Fruit fly (Drosophila melanogaster): ENCODE data around the gene CG8012.

CG8012 gene

dm6 chr3L:8186627-8187396, 28.3 kb upstream of the CG8012 start, which contains the start of the genes ERR and Atg18a (continued):
- no peak for TF ChIP-seq Dfd (GFP tag; optimal IDR thresholded peaks at IDR 0.05)
- peak; percentile 86 for TF ChIP-seq Sp1 (GFP tag; optimal IDR thresholded peaks at IDR 0.05)
- peak; percentile 76 for TF ChIP-seq psq (GFP tag; optimal IDR thresholded peaks at IDR 0.05)

DNA sequence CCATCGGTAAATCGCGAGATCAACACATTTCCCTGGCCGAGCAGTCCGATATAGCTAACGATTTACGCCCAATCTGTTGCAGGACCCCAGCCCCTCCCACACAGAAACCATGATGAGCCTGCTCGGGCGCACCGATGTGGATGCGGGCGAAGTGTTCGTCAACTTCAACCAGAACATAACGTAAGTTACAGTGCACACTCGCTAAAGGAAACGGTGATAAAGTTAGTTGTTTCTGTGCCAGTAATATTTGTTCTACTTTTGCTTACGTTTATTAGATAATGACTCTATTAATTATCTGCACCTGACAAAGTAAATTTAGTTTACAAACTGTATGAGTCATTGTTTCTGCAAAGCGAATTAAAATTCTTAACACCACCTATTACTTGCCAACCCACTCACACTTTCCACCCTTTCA, 27.7 kb upstream of the CG8012 start:
- TF ChIP-seq GATAd (GFP tag; optimal IDR thresholded peaks at IDR 0.05) (no peak), Rel (GFP tag; optimal IDR thresholded peaks at IDR 0.05) (no peak), Rel (tag; optimal IDR thresholded peaks at IDR 0.05) (no peak), sage (GFP tag; optimal IDR thresholded peaks at IDR 0.05) (no peak), brk (GFP tag; optimal IDR thresholded peaks at IDR 0.05) (no peak), woc (GFP tag; optimal IDR thresholded peaks at IDR 0.05) (no peak), dl (GFP tag; optimal IDR thresholded peaks at IDR 0.05; ENCODE audit: insufficient read depth in 1 of 2, partially characterized antibody in 2 of 2) (no peak), psq (GFP tag; optimal IDR thresholded peaks at IDR 0.05) (no peak), HLH106 (tag; optimal IDR thresholded peaks at IDR 0.05) (no peak), dmrt93B (GFP tag; optimal IDR thresholded peaks at IDR 0.05) (no peak)

DNA sequence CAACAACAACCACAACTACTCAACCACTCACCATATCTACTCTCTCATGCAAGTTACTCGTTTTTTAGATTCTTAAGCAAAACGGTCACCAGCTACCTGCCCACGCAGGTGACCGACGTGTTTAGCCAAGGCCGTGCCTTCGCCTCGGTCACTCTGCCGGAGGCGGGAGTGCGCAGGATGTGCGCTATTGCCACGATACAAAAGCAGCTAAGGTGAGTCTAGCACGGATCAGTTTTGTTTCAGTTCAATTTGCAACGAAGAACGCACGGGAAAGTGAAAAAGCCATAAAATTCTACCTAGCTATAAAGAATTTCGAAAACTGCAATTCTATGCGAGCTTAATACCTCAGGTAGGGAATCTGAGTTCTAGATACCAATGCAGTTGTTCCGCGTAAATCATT, 25.8 kb upstream of the CG8012 start:
- TF ChIP-seq Myc (optimal IDR thresholded peaks at IDR 0.05) (no peak), dsf (GFP tag; optimal IDR thresholded peaks at IDR 0.05; ENCODE audit: borderline replicate concordance) (no peak), dl (GFP tag; optimal IDR thresholded peaks at IDR 0.05; ENCODE audit: insufficient read depth in 1 of 2, partially characterized antibody in 2 of 2) (no peak), Mio (GFP tag; optimal IDR thresholded peaks at IDR 0.05) (no peak)

dm6 chr3L:8191042-8191613, 24.0 kb upstream of the CG8012 start, which contains the start of gene MED24:
TSS of gene MED24 (plus strand) at chr3L:8191270.
- TF ChIP-seq Vsx2 (GFP tag; optimal IDR thresholded peaks at IDR 0.05; ENCODE audit: partially characterized antibody) (no peak), OdsH (GFP tag; optimal IDR thresholded peaks at IDR 0.05) (no peak), Myc (optimal IDR thresholded peaks at IDR 0.05) (no peak), rgr (GFP tag; optimal IDR thresholded peaks at IDR 0.05) (peak; percentile 35)

DNA sequence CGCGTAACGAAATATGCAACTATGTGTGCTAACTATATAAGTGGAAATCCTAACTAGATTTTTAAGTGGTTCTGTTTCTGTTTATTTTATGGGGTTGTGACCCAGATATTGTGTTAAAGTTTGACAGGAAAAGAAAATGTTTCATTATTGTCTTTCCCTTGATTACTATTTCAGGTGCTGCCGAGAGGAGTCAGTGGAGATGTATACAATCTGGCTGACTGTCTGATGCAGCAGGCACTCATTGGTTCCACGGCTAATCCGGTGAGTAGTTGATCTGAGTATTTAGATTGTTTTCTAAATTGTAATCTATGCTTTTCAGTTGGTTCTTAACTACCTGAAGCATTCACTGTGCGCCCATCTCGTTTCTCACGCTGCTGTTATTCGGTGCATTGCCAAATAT, 22.1 kb upstream of the CG8012 start, which contains the start of gene CG7387:
Gene CG7387, minus strand, starts transcription at position 101 of the 400 bp plus-strand sequence.
- no peak for TF ChIP-seq CG9705 (GFP tag; optimal IDR thresholded peaks at IDR 0.05)
- TF ChIP-seq Mio (GFP tag; optimal IDR thresholded peaks at IDR 0.05) = no peak
- TF ChIP-seq woc (GFP tag; optimal IDR thresholded peaks at IDR 0.05) = no peak
- no peak for TF ChIP-seq br (GFP tag; optimal IDR thresholded peaks at IDR 0.05)
- TF ChIP-seq jim (GFP tag; optimal IDR thresholded peaks at IDR 0.05) = no peak
- no peak for TF ChIP-seq Rel (GFP tag; optimal IDR thresholded peaks at IDR 0.05)
- no peak for TF ChIP-seq Rel (tag; optimal IDR thresholded peaks at IDR 0.05)
- TF ChIP-seq Vsx2 (GFP tag; optimal IDR thresholded peaks at IDR 0.05; ENCODE audit: partially characterized antibody) = no peak
- TF ChIP-seq Sp1 (GFP tag; optimal IDR thresholded peaks at IDR 0.05) = no peak
- TF ChIP-seq h (GFP tag; optimal IDR thresholded peaks at IDR 0.05) = no peak
- TF ChIP-seq ey (GFP tag; optimal IDR thresholded peaks at IDR 0.05) = no peak
- no peak for TF ChIP-seq sage (GFP tag; optimal IDR thresholded peaks at IDR 0.05)
- no peak for TF ChIP-seq Dif (GFP tag; optimal IDR thresholded peaks at IDR 0.05; ENCODE audit: partially characterized antibody)
- TF ChIP-seq rgr (GFP tag; optimal IDR thresholded peaks at IDR 0.05) = no peak
- no peak for TF ChIP-seq dsf (GFP tag; optimal IDR thresholded peaks at IDR 0.05; ENCODE audit: borderline replicate concordance)
- no peak for TF ChIP-seq fru (GFP tag; optimal IDR thresholded peaks at IDR 0.05)
- TF ChIP-seq sv (GFP tag; optimal IDR thresholded peaks at IDR 0.05) = no peak
- TF ChIP-seq Hr83 (GFP tag; optimal IDR thresholded peaks at IDR 0.05; ENCODE audit: poor library complexity, severe bottlenecking) = no peak

DNA sequence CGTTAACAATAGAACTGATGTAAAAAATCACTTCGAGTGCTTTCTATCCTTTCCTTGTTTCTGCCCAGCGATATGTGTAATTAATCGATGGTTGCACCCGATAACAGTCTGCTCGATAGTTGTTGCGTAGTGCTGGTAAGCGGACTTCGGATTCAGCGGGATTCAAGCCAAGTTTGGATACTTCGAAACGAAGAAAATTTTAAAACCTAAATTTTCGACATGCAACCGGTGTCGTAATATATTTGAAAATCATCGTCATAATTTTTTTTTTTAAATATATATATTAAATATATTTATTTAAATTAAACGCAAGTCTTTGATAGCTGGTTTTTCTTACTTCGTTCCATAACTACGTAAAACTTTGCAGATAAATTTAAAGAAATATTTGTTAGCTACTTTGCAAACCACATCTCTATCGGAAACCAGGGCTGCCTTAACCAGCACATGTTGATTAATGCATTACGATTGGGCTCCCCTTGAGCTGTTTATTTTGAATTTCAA, 17.3 kb upstream of the CG8012 start, which contains the start of the genes UbcE2M and Dhps:
Gene UbcE2M, minus strand, starts transcription at position 209 of the 501 bp plus-strand sequence.
Gene Dhps, plus strand, starts transcription at position 429 of the 501 bp plus-strand sequence.
- TF ChIP-seq Dif (GFP tag; optimal IDR thresholded peaks at IDR 0.05; ENCODE audit: partially characterized antibody) (no peak), CG32264 (GFP tag; optimal IDR thresholded peaks at IDR 0.05) (no peak), rgr (GFP tag; optimal IDR thresholded peaks at IDR 0.05) (peak; percentile 72), sv (GFP tag; optimal IDR thresholded peaks at IDR 0.05) (no peak), Abd-B (GFP tag; optimal IDR thresholded peaks at IDR 0.05) (no peak), sage (GFP tag; optimal IDR thresholded peaks at IDR 0.05) (no peak), fru (GFP tag; optimal IDR thresholded peaks at IDR 0.05) (no peak), jim (GFP tag; optimal IDR thresholded peaks at IDR 0.05) (no peak), ey (GFP tag; optimal IDR thresholded peaks at IDR 0.05) (peak; percentile 54), N (GFP tag; optimal IDR thresholded peaks at IDR 0.05) (no peak), h (GFP tag; optimal IDR thresholded peaks at IDR 0.05) (peak; percentile 68), woc (GFP tag; optimal IDR thresholded peaks at IDR 0.05) (peak; percentile 46), br (GFP tag; optimal IDR thresholded peaks at IDR 0.05) (peak; percentile 42), OdsH (GFP tag; optimal IDR thresholded peaks at IDR 0.05) (peak; percentile 61), Myc (optimal IDR thresholded peaks at IDR 0.05) (peak; percentile 90), dmrt93B (GFP tag; optimal IDR thresholded peaks at IDR 0.05) (peak; percentile 86), Hnf4 (GFP tag; optimal IDR thresholded peaks at IDR 0.05) (no peak), Dfd (GFP tag; optimal IDR thresholded peaks at IDR 0.05) (no peak), Sp1 (GFP tag; optimal IDR thresholded peaks at IDR 0.05) (peak; percentile 76), Hr83 (GFP tag; optimal IDR thresholded peaks at IDR 0.05; ENCODE audit: poor library complexity, severe bottlenecking) (peak; percentile 40), Rel (GFP tag; optimal IDR thresholded peaks at IDR 0.05) (no peak), Rel (tag; optimal IDR thresholded peaks at IDR 0.05) (no peak), lola (GFP tag; optimal IDR thresholded peaks at IDR 0.05) (no peak), Jra (GFP tag; optimal IDR thresholded peaks at IDR 0.05) (no peak), HLH106 (tag; optimal IDR thresholded peaks at IDR 0.05) (peak; percentile 79)

Data from whole organism, wandering third instar larva.